Fruit fly (Drosophila melanogaster): ENCODE data around the gene Ctl1.

The Ctl1 gene

dm6 chr3L:4252862-4253610, 24.7 kb upstream of the Ctl1 start:
- TF ChIP-seq noc (tag; optimal IDR thresholded peaks at IDR 0.05) = no peak

dm6 chr3L:4253611-4254300, 24.0 kb upstream of the Ctl1 start:
- no peak for TF ChIP-seq noc (tag; optimal IDR thresholded peaks at IDR 0.05)

dm6 chr3L:4254301-4254834, 23.4 kb upstream of the Ctl1 start, which contains the start of the genes ago and CG1265:
ago (minus strand) TSS chr3L:4254306.
CG1265 (plus strand) TSS chr3L:4254776.
- no peak for TF ChIP-seq noc (tag; optimal IDR thresholded peaks at IDR 0.05)

dm6 chr3L:4259102-4259558, 18.6 kb upstream of the Ctl1 start, which contains the start of the genes CG15011 and CG1309:
CG15011 (minus strand) TSS chr3L:4259152.
CG1309 (plus strand) TSS chr3L:4259430.
- TF ChIP-seq noc (tag; optimal IDR thresholded peaks at IDR 0.05) = peak; percentile 87

- no peak for TF ChIP-seq noc (tag; optimal IDR thresholded peaks at IDR 0.05)
These were observed 16.6 kb upstream of the Ctl1 start for dm6 chr3L:4261177-4261576.

dm6 chr3L:4262384-4262783, 15.4 kb upstream of the Ctl1 start, which contains the start of the genes CG11586 and VhaM9.7-a:
CG11586 (minus strand) TSS chr3L:4262470.
VhaM9.7-a (plus strand) TSS chr3L:4262705.
- TF ChIP-seq noc (tag; optimal IDR thresholded peaks at IDR 0.05) = no peak

dm6 chr3L:4263502-4263901, 14.3 kb upstream of the Ctl1 start, which contains the start of gene CG1273:
CG1273 (plus strand) TSS chr3L:4263719.
- TF ChIP-seq noc (tag; optimal IDR thresholded peaks at IDR 0.05) = no peak

- no peak for TF ChIP-seq noc (tag; optimal IDR thresholded peaks at IDR 0.05)
These were observed 12.8 kb upstream of the Ctl1 start for dm6 chr3L:4264963-4265362.

- no peak for TF ChIP-seq noc (tag; optimal IDR thresholded peaks at IDR 0.05)
These were observed 11.9 kb upstream of the Ctl1 start for dm6 chr3L:4265836-4266235.

- TF ChIP-seq noc (tag; optimal IDR thresholded peaks at IDR 0.05) = no peak
These were observed 10.4 kb upstream of the Ctl1 start, which contains the start of gene CG33764 for dm6 chr3L:4267403-4267802. CG33764 (minus strand) TSS chr3L:4267503.

dm6 chr3L:4269208-4269607, 8.6 kb upstream of the Ctl1 start:
- no peak for TF ChIP-seq noc (tag; optimal IDR thresholded peaks at IDR 0.05)

- TF ChIP-seq noc (tag; optimal IDR thresholded peaks at IDR 0.05) = peak; percentile 90
These were observed 7.8 kb upstream of the Ctl1 start for dm6 chr3L:4269920-4270319.

dm6 chr3L:4270949-4271827, 6.6 kb upstream of the Ctl1 start:
- no peak for TF ChIP-seq noc (tag; optimal IDR thresholded peaks at IDR 0.05)

- no peak for TF ChIP-seq noc (tag; optimal IDR thresholded peaks at IDR 0.05)
These were observed 5.5 kb upstream of the Ctl1 start for dm6 chr3L:4272167-4272773.

dm6 chr3L:4282627-4283026, 4.9 kb downstream of the Ctl1 start, which contains the start of gene CG11583:
CG11583 (minus strand) TSS chr3L:4282817.
- TF ChIP-seq noc (tag; optimal IDR thresholded peaks at IDR 0.05) = no peak

Data from whole organism, larva.